Worm (Caenorhabditis elegans) whole organism, early embryonic: Measurements from ENCODE around the gene srg-22.

Source experiments
- B0310.2 ChIP-seq: sonication (generic microtip); optimal IDR thresholded peaks from 2 replicates; lab custom pipeline; 2016; ENCODE audit warnings: mild to moderate bottlenecking, missing genetic modification characterization, missing compliant biosample characterization
- F13C5.2 ChIP-seq: sonication (generic microtip); optimal IDR thresholded peaks from 2 replicates; lab custom pipeline; 2017; ENCODE audit warnings: mild to moderate bottlenecking, missing genetic modification characterization, inconsistent platforms, missing compliant biosample characterization
- aly-1 ChIP-seq: sonication (generic microtip); optimal IDR thresholded peaks from 2 replicates; lab custom pipeline; 2016; ENCODE audit warnings: missing genetic modification characterization, missing compliant biosample characterization
- ama-1 ChIP-seq: fragments of 150-350 bp; optimal IDR thresholded peaks from 2 replicates; lab custom pipeline; 2014
- ceh-13 ChIP-seq: fragments of 200-800 bp; sonication (Bioruptor generic); optimal IDR thresholded peaks from 2 replicates; lab custom pipeline; 2018; ENCODE audit warnings: mild to moderate bottlenecking, missing genetic modification characterization, missing compliant biosample characterization
- ceh-36 ChIP-seq: sonication (generic microtip); optimal IDR thresholded peaks from 2 replicates; lab custom pipeline; 2016; ENCODE audit warnings: missing genetic modification characterization, inconsistent platforms, missing compliant biosample characterization
- ets-7 ChIP-seq: sonication (generic microtip); optimal IDR thresholded peaks from 2 replicates; lab custom pipeline; 2016; ENCODE audit warnings: missing genotype, missing genetic modification characterization, missing compliant biosample characterization
- flt-1 ChIP-seq: fragments of 200-800 bp; sonication (Bioruptor generic); IDR thresholded peaks from 2 replicates; pipeline ENCODE4 v1.3.6; 2022; ENCODE audit warnings: missing genetic modification characterization, missing compliant biosample characterization
- hmbx-1 ChIP-seq: sonication (generic microtip); optimal IDR thresholded peaks from 2 replicates; lab custom pipeline; 2016; ENCODE audit warnings: mild to moderate bottlenecking, missing genetic modification characterization, missing compliant biosample characterization
- hmg-4 ChIP-seq: fragments of 200-800 bp; sonication (Bioruptor generic); optimal IDR thresholded peaks from 2 replicates; lab custom pipeline; 2018; ENCODE audit warnings: mild to moderate bottlenecking, missing genetic modification characterization, missing compliant biosample characterization
- hnd-1 ChIP-seq: sonication (generic microtip); optimal IDR thresholded peaks from 2 replicates; lab custom pipeline; 2016; ENCODE audit warnings: missing genetic modification characterization, missing compliant biosample characterization
- pes-1 ChIP-seq: fragments of 200-800 bp; sonication (Bioruptor generic); IDR thresholded peaks from 2 replicates; pipeline ENCODE4 v1.3.6; 2022; ENCODE audit warnings: missing genetic modification reagents, missing genetic modification characterization, missing compliant biosample characterization
- scrt-1 ChIP-seq: fragments of 200-800 bp; sonication (Bioruptor generic); IDR thresholded peaks from 2 replicates; pipeline ENCODE4 v1.3.6; 2022; ENCODE audit warnings: missing genetic modification characterization, missing compliant biosample characterization
- sea-1 ChIP-seq: fragments of 200-800 bp; sonication (Bioruptor generic); conservative IDR thresholded peaks from 2 replicates; pipeline ENCODE4 v1.3.6; 2022; ENCODE audit warnings: missing genetic modification characterization, missing compliant biosample characterization
- tbx-11 ChIP-seq: fragments of 200-800 bp; sonication (Bioruptor generic); IDR thresholded peaks from 2 replicates; pipeline ENCODE4 v1.3.6; 2022; ENCODE audit warnings: missing genetic modification characterization, missing compliant biosample characterization
- tbx-37 ChIP-seq: fragments of 200-800 bp; sonication (Bioruptor generic); conservative IDR thresholded peaks from 2 replicates; pipeline ENCODE4 v1.3.6; 2022; ENCODE audit warnings: missing genetic modification reagents, missing genetic modification characterization, missing compliant biosample characterization
- tra-4 ChIP-seq: sonication (generic microtip); optimal IDR thresholded peaks from 2 replicates; lab custom pipeline; 2017; ENCODE audit warnings: missing genetic modification characterization, missing compliant biosample characterization

The srg-22 gene

ce11 chrII:3044023-3044422, 49.2 kb downstream of the srg-22 start, which contains the start of gene sri-29:
TSS of gene sri-29 (plus strand) at chrII:3044323.
- TF ChIP-seq sea-1 (GFP tag; lab: Robert Waterston, UW) = no peak
- TF ChIP-seq scrt-1 (GFP tag; lab: Robert Waterston, UW) = no peak
- TF ChIP-seq B0310.2 (tag; lab: Kevin White, UChicago) = no peak
- TF ChIP-seq flt-1 (GFP tag; lab: Robert Waterston, UW) = no peak
- TF ChIP-seq tbx-11 (GFP tag; lab: Robert Waterston, UW) = no peak
- no peak for TF ChIP-seq ceh-36 (tag; lab: Kevin White, UChicago)
- TF ChIP-seq aly-1 = no peak
- TF ChIP-seq tbx-37 (GFP tag; lab: Robert Waterston, UW) = no peak
- TF ChIP-seq ceh-13 (GFP tag; lab: Kevin White, UChicago) = no peak
- no peak for TF ChIP-seq hmbx-1 (tag; lab: Kevin White, UChicago)

ce11 chrII:3043358-3043757, 49.9 kb downstream of the srg-22 start, which contains the start of gene B0454.8:
TSS of gene B0454.8 (minus strand) at chrII:3043458.
- TF ChIP-seq hnd-1 (tag; lab: Kevin White, UChicago) (no peak), F13C5.2 (no peak), scrt-1 (GFP tag; lab: Robert Waterston, UW) (no peak), tra-4 (tag; lab: Kevin White, UChicago) (no peak), hmbx-1 (tag; lab: Kevin White, UChicago) (no peak), hmg-4 (GFP tag; lab: Kevin White, UChicago) (no peak), pes-1 (GFP tag; lab: Robert Waterston, UW) (no peak), B0310.2 (tag; lab: Kevin White, UChicago) (no peak), ets-7 (no peak), ceh-36 (tag; lab: Kevin White, UChicago) (no peak), flt-1 (GFP tag; lab: Robert Waterston, UW) (no peak), ama-1 (lab: Kevin White, UChicago) (no peak), tbx-37 (GFP tag; lab: Robert Waterston, UW) (no peak), ceh-13 (GFP tag; lab: Kevin White, UChicago) (no peak), aly-1 (no peak), sea-1 (GFP tag; lab: Robert Waterston, UW) (no peak), tbx-11 (GFP tag; lab: Robert Waterston, UW) (no peak)
